Fruit fly (Drosophila melanogaster) ovary, adult (tissue): Measurements from ENCODE around the gene CG32369.

Experiments
- CG17801 ChIP-seq: fragments of 200-800 bp; optimal IDR thresholded peaks from 2 replicates; lab custom pipeline; 2019; ENCODE audit warnings: missing biosample characterization, mild to moderate bottlenecking, missing genetic modification characterization, moderate library complexity; ENCODE audit not compliant: partially characterized antibody

CG32369 gene

DNA sequence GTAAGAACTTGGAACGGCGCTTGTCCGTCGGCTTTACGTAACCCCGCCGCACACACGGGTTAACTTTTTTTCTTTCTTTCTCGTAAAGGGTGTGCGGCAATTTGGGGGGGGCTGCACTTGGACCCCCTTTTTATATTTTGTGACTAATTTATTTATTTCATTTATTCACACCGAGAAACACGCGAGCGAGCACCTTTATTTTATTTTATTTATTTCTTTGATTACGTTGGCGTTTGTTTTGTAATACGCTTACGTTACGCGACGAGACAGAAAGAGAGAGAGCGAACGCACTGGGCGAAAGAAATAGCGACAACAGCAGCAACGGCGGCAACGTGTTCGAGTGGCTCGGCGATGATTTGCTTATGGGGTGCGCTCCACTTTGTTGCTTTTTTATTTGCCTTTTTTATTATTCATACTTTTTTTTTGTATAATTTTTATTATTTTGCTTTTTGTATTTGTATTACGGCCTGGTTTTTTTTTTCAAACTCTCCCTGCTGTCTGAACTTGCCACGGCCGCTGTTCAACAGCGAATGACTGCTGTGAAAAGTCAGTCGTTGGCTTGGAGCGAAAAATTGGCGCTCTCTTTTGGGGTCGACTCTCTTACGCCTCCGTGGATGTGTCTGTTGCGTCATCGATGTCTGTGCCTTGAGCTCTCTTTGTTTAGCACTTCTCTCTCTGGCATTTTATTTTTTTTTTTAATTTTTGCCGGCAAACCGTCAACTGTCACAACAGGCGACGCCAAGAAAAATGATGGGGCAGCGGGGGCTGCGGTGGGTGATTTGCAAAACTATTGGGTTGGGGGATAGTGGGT is at the start of gene CG32369:
Gene CG32369 (minus strand): TSS at position 537 of the 811 bp plus-strand sequence.
- TF ChIP-seq CG17801 (GFP tag; lab: Kevin White, UChicago), result peak; percentile 83

DNA sequence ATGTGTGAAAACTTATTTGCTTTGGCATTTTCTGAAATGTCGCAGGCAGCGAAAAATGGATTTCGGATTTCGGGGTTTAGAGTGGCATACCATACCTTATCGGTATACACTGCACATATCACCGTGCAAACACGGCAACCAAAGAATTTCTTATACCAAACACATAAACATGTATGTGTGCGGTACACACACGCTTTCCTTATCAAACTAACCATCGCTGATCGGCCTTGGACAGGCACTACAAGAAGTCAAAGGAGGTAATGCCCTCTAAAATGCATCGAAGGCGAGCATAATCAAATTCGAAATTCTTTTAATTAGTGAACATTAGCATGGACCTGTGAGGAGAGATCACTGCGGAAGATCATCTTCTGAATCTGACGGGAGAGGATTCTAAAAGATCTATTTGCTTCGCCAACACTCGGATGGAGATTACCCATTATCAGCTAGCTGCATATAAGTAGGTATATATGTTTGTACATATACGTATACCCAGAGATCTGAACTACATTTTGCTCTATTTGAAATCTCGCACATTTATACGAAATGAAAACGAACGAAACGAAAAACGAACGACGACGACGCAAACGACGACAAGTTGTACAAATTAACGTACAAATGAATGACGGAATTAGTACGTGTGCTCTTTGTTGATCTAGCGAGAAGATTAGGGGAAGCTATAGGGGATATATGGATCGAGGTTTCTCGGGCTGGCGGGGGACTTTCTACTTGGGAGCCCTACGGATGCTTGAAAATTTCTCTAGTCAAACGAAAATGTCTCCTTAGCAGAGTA is 48.9 kb upstream of the CG32369 start:
- no peak for TF ChIP-seq CG17801 (GFP tag; lab: Kevin White, UChicago)

DNA sequence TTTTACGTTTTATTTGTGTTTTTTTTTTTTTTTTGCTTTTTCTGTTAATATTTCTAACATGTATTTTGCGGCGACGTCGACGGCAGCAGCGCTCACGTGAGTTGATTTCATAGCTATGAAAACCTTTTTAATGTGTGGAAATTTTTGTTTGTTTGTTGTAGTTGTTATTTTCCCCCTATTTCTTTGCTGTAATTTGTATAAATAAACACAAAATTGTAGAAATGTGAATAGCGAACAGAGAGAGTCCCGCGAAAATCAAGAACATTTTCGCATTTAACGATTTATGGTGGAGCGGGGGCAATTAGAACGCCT is 47.0 kb upstream of the CG32369 start:
- no peak for TF ChIP-seq CG17801 (GFP tag; lab: Kevin White, UChicago)

DNA sequence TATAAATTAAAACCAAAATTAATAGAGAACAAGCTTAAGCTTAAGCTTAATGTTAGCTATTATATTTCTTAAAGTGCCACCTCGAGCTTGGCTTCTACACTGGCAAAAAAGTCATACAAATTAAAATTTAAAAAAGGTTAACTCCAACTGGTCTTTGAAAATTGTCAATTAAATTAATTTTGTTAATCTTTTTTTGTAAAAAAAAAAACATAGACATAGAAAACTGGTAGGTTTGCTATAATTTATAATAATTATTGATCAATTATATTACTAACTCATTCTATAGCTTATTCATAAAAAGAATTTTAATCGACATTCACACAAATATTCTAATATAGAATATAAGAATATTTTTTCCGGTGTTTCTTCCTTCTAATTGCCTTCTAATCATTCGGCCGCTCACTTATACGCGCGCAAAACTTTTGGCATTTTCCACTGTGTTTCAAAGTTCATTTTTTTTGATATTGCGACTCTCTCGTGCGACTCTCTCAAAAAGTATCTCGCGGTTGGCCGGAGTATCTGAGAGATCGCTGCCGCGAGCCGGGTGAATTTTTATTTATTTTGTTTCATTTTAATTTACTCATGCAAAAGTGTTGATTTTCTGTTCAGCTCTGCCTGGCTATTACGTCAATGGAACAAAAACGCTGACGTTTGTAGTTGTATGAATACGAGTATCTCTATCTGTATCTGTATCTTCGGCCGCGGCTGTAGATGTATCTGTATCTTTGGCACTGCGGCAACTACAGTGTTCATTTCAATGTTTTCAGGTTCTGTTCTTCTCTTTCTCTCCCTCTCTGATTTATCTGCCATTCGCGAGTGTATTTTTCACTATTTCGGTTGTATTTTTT is 46.4 kb upstream of the CG32369 start:
- no peak for TF ChIP-seq CG17801 (GFP tag; lab: Kevin White, UChicago)

DNA sequence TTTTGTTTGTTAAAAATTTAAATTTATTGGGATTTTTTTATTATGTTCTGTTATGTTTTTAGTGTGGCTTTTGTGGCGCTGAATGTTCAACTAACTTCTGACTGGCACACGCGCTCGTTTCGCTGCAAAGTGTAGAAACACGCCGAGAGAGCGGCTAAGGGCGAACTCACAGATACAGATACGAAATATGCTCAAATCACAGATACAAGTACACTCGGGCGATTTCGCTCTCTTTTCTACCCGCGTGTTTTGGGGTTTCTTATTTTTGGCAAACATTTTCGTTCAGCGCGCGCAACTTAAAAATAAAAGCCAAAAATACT is 45.8 kb upstream of the CG32369 start:
- no peak for TF ChIP-seq CG17801 (GFP tag; lab: Kevin White, UChicago)

DNA sequence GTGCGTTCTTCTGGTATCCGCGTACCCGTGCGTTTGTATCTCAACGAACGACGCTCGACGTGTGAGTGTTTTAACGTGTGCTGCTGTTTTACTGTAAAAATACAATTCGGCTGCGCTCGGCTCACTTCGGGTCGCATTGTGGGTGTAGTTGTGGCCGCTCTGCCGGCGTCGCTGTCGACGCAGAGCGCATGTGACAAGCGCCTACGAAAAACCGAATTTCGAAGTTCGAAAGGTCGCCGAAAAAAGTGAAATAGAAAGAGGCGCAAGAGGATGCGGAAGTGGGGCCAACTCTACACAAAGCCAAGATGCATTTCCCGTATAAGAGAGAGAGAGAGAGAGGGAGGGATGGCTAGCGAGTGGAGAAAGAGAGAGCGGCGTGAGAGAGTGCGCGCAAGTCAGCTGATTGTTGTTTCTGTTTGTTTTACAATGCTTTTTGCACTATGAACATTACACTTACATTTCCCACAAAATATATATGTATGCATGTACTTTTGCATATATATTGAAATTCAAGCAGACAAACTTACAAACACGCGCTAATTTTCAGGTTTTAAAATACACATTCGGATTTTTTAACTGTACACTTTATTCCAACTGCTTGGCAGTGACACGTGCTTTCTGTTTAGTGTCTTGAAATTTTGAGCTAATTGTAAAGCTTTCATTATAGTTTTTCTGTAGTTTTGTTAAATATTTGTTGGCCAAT is 45.3 kb upstream of the CG32369 start:
- peak; percentile 53 for TF ChIP-seq CG17801 (GFP tag; lab: Kevin White, UChicago)

DNA sequence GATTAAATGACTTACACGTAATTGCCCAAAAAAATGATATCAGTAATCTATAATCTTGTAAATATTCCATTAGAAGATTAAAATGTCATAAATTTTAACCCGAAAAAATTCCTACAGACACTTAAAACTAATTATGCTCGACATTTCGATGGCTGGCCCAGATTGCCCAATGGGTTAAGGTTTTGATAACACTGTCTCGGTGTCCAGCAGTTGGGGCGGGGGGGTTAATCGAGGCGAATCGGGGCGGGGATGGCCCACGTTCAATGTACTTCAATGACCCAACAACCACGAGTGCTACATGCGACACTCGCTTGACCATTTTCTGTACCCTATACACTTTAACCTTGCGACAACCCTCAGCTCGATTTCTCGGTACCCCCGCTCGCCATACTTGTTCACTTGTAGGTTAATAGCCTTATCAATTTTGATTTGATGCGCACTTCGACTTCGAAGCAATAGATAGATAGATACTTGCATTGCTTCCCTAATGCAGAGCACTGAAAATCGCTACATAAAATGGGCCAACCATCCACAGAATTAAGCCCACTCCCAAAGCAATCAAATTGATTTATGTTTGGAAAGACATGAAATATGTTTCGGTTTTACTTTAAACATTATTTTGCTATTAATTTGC is 42.7 kb upstream of the CG32369 start:
- no peak for TF ChIP-seq CG17801 (GFP tag; lab: Kevin White, UChicago)

DNA sequence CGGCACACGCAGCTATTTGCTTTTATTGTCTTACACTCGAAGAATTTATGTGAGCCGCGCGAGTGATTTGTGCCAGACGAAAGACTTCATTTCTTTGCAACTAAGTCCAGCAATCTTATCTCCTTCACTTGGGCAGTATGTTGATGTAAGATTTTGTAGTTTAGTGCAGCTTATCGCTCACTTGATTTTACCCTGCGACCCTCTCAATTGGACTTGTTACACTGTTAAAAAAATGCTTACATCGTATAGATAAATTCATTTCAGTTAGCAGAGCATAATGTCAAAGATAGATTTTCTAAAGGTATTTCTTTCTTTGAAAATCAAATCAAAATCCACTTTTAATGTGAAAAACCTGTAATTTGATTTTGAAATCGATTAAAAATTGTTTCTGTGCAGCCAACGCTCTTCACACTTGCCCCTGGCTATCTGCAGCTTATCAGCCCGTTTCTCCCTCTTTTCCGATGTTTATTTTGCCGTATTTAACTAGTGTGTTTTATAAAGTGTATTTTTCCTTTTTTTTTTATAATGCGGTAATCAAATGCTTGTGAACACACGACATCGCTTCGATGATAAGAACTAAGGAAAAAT is 41.2 kb upstream of the CG32369 start:
- TF ChIP-seq CG17801 (GFP tag; lab: Kevin White, UChicago), result peak; percentile 23

DNA sequence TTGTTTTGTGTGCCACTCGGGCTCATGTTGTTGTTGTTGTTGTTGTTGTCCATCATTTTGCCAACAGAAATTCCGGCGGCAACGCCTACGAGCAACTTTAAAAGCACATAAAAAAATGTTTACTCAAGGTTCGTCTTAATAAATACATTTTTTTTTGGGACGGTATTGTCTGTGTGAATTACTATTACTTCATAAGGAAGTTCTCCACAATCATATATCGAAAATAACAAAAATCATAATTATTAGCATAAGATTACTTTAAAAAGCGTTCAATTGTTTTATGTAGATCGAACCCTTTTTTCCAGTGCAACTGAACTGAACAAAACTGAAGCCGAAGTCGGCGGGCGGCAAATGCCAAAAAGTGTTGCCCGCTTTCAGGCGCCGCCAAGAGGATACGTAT is 39.0 kb upstream of the CG32369 start:
- TF ChIP-seq CG17801 (GFP tag; lab: Kevin White, UChicago), result no peak

DNA sequence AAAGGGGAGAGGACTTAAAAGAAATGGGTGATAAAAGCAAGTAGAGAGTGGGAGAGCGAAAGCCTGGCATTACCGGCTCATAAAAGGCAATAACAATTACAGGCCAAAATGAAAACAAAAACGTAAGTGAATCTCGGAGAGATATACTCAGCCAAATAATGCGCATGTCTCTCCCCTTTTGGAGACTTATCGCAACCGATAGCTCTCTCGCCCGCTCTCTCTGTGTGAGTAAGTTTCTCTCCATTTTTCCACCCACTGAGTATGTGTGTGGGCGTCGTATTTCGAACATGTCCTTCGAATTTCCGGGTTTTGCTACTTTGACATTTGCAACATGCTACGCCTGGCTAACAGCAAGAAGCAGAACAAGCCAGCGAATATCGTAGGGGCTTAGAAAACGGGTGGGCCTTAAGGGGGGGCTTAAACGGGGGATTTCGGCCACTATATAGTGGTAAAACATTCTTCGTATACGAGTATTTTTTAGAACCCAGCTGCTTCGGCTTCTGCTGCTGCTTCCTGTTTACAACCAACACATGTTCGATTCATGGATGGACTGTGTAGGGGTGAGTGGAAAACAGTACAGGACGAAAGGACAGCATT is 38.1 kb upstream of the CG32369 start:
- no peak for TF ChIP-seq CG17801 (GFP tag; lab: Kevin White, UChicago)

DNA sequence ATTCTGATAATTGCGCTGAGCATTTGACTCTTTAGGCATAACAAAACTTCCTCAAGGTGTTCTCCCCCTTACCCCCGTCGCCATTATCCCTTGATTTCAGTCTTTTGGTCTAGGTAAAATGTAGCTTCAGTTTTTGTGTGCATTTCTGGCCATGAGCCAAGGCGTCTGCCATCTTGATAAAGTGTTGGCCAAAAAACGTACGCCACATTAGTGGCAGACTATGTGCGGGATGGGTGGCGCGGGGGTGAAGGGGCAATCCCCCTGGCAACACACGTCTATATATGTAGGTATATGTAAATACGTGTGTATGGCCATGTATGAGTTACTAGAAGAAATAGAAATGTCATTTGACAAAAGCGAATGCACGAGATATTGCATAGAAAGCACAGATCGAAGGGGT is 34.4 kb upstream of the CG32369 start:
- no peak for TF ChIP-seq CG17801 (GFP tag; lab: Kevin White, UChicago)

DNA sequence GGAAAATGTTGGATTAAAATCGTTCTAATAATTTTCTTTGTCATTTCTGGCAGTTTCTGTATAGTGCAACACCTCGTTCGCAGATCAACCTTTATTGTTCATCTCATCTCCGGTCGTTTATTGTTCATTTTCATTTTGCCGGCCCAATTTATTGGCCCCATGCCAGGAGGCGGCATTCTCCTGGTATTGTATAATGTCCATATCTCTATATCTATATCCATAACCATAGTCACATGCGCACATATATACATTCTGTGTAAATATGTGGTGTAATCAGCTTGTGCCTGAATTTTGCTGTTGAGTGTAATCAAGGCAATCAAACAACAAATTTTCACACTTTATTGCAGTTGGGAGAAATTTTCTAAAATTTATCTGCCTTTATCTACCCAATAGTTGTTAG is 32.9 kb upstream of the CG32369 start:
- no peak for TF ChIP-seq CG17801 (GFP tag; lab: Kevin White, UChicago)

DNA sequence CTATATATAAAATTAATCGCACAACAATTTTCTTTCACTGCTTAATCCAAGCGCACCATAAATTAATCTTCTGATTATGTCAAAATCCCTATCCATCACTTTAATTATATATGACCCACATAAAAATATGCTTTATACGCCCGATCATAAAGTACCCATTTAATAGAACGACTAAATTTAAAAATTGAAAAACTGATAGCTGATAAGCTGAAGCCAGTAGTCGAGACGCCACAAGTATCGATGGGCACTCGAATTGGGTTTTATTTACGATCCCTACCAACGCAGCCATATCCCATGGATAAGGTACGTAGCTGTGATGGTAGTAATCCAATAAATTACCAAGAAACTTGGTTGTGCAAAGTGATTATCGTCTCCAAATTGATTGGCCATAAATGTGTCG is 32.5 kb upstream of the CG32369 start:
- TF ChIP-seq CG17801 (GFP tag; lab: Kevin White, UChicago), result no peak
